Fruit fly (Drosophila melanogaster): ENCODE results near the gene CG32263.
A peak's percentile ranks its signal among the peaks of the same experiment; 100 is the strongest.

The CG32263 gene

dm6 chr3L:3816772-3817483, 6.0 kb upstream of the CG32263 start (continued):
- TF ChIP-seq amos (GFP tag; IDR thresholded peaks at IDR 0.05; ENCODE audit: partially characterized antibody) (no peak), CkIIα-i1 (GFP tag; IDR thresholded peaks at IDR 0.05) (no peak), D (optimal IDR thresholded peaks at IDR 0.05) (no peak), D (GFP tag; optimal IDR thresholded peaks at IDR 0.05) (no peak), odd (GFP tag; optimal IDR thresholded peaks at IDR 0.05) (peak; percentile 40), CG10565 (GFP tag; optimal IDR thresholded peaks at IDR 0.05) (no peak), CG10543 (GFP tag; optimal IDR thresholded peaks at IDR 0.05) (peak; percentile 50), B-H1 (GFP tag; IDR thresholded peaks at IDR 0.05) (no peak), kay (GFP tag; optimal IDR thresholded peaks at IDR 0.05) (no peak), slou (GFP tag; optimal IDR thresholded peaks at IDR 0.05) (no peak), yki (optimal IDR thresholded peaks at IDR 0.05) (no peak), dm (GFP tag; optimal IDR thresholded peaks at IDR 0.05) (no peak), CG15073 (GFP tag; optimal IDR thresholded peaks at IDR 0.05) (no peak), dmrt99B (tag; optimal IDR thresholded peaks at IDR 0.05) (peak; percentile 11), CG2712 (tag; optimal IDR thresholded peaks at IDR 0.05) (no peak), onecut (GFP tag; IDR thresholded peaks at IDR 0.05) (no peak), lmd (GFP tag; IDR thresholded peaks at IDR 0.05) (no peak), Jarid2 (GFP tag; optimal IDR thresholded peaks at IDR 0.05) (no peak), HLH4C (GFP tag; IDR thresholded peaks at IDR 0.05; ENCODE audit: partially characterized antibody) (no peak), CG10147 (GFP tag; optimal IDR thresholded peaks at IDR 0.05) (no peak), cg (GFP tag; optimal IDR thresholded peaks at IDR 0.05) (no peak), ssp (GFP tag; IDR thresholded peaks at IDR 0.05) (no peak), CG3065 (GFP tag; optimal IDR thresholded peaks at IDR 0.05) (no peak), CG12299 (tag; optimal IDR thresholded peaks at IDR 0.05) (peak; percentile 17), slp2 (GFP tag; optimal IDR thresholded peaks at IDR 0.05) (no peak), NC2α (GFP tag; optimal IDR thresholded peaks at IDR 0.05) (no peak), pb (GFP tag; optimal IDR thresholded peaks at IDR 0.05) (no peak), CG10979 (tag; optimal IDR thresholded peaks at IDR 0.05) (no peak), fru (optimal IDR thresholded peaks at IDR 0.05) (no peak), kni (GFP tag; optimal IDR thresholded peaks at IDR 0.05) (peak; percentile 16), CG15696 (tag; optimal IDR thresholded peaks at IDR 0.05) (peak; percentile 4), CG18599 (GFP tag; optimal IDR thresholded peaks at IDR 0.05) (peak; percentile 28), nerfin-2 (GFP tag; IDR thresholded peaks at IDR 0.05; ENCODE audit: partially characterized antibody) (no peak), HLH54F (GFP tag; optimal IDR thresholded peaks at IDR 0.05) (no peak), CG3726 (GFP tag; IDR thresholded peaks at IDR 0.05) (no peak), CG11504 (tag; optimal IDR thresholded peaks at IDR 0.05) (no peak), Neu2 (GFP tag; optimal IDR thresholded peaks at IDR 0.05; ENCODE audit: borderline replicate concordance) (no peak), BtbVII (GFP tag; optimal IDR thresholded peaks at IDR 0.05) (peak; percentile 47), tap (tag; optimal IDR thresholded peaks at IDR 0.05) (no peak), cas (GFP tag; IDR thresholded peaks at IDR 0.05) (no peak), tll (GFP tag; optimal IDR thresholded peaks at IDR 0.05) (no peak), CG10959 (GFP tag; IDR thresholded peaks at IDR 0.05) (no peak), tio (GFP tag; optimal IDR thresholded peaks at IDR 0.05) (no peak), H15 (GFP tag; IDR thresholded peaks at IDR 0.05) (no peak), CG4282 (GFP tag; optimal IDR thresholded peaks at IDR 0.05) (no peak), wdn (GFP tag; IDR thresholded peaks at IDR 0.05) (no peak), CG6854 (GFP tag; optimal IDR thresholded peaks at IDR 0.05) (no peak), Atf6 (GFP tag; IDR thresholded peaks at IDR 0.05) (no peak), CG33557 (GFP tag; optimal IDR thresholded peaks at IDR 0.05) (peak; percentile 14), unpg (GFP tag; optimal IDR thresholded peaks at IDR 0.05) (no peak), Elba2 (GFP tag; optimal IDR thresholded peaks at IDR 0.05) (no peak)

Measured in whole organism, embryonic.